Worm (Caenorhabditis elegans): ENCODE measurements around the gene srw-136.
"Not testable (repeated sequence)": the region's sequence is repeated elsewhere in the genome, so short reads cannot be mapped to it uniquely, and the experiment has no call there.

srw-136 gene

DNA sequence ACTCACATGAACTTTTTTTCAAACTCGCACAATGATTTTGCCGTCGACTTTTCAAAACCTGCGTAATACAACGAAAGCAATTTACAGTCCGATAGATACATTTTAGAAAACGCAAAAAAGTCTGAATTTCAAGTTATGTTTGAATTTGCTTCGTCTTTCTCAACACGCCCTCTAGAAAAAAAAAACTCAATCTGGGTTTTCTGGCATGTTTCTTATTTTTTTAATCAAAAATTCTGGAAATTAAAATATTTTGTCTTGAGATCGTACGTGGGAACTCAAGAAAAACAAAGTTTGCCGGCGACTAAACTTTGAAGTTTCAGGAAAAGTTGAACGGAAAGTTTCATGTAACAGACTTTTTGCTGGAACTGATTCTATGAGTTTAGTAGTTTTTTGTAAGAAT lies 16.6 kb downstream of the srw-136 start, which contains the start of gene srw-115:
srw-115 (minus strand) TSS at position 101 of the 400 bp plus-strand sequence.
- TF ChIP-seq ref-1 (GFP tag; conservative IDR thresholded peaks at IDR 0.05) (no peak), med-1 (GFP tag; optimal IDR thresholded peaks at IDR 0.05; ENCODE audit: insufficient read depth) (no peak), cog-1 (tag; optimal IDR thresholded peaks at IDR 0.05) (no peak), ztf-29 (GFP tag; IDR thresholded peaks at IDR 0.05) (no peak), klf-2 (GFP tag; conservative IDR thresholded peaks at IDR 0.05) (no peak), ztf-23 (GFP tag; IDR thresholded peaks at IDR 0.05) (no peak), T22C8.4 (GFP tag; IDR thresholded peaks at IDR 0.05) (no peak), tab-1 (GFP tag; IDR thresholded peaks at IDR 0.05) (no peak), flt-1 (GFP tag; IDR thresholded peaks at IDR 0.05) (no peak)

DNA sequence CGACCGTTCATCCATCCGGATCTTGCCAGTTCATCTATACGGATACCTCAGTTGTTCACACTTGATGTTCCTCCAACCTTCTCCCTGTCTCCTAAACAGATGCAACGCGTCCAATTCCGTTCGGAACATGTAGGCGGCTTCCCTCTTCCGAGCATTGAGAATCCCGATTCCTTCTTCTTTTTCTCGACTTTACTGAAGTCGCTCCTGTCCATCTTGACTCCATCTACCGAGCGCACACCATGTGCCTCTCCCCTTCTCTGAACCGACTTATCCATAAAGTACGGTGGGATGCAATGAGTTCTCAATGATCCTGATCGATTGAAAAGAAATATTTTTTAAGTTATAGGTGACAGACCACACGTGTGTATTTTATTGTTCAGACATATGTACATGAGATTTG lies 18.3 kb downstream of the srw-136 start:
- no peak for TF ChIP-seq klf-2 (GFP tag; conservative IDR thresholded peaks at IDR 0.05)
- no peak for TF ChIP-seq T22C8.4 (GFP tag; IDR thresholded peaks at IDR 0.05)
- TF ChIP-seq ref-1 (GFP tag; conservative IDR thresholded peaks at IDR 0.05) = no peak
- TF ChIP-seq ztf-29 (GFP tag; IDR thresholded peaks at IDR 0.05) = no peak
- TF ChIP-seq med-1 (GFP tag; optimal IDR thresholded peaks at IDR 0.05; ENCODE audit: insufficient read depth) = no peak
- TF ChIP-seq flt-1 (GFP tag; IDR thresholded peaks at IDR 0.05) = no peak
- TF ChIP-seq cog-1 (tag; optimal IDR thresholded peaks at IDR 0.05) = no peak
- TF ChIP-seq ztf-23 (GFP tag; IDR thresholded peaks at IDR 0.05) = no peak
- no peak for TF ChIP-seq tab-1 (GFP tag; IDR thresholded peaks at IDR 0.05)

DNA sequence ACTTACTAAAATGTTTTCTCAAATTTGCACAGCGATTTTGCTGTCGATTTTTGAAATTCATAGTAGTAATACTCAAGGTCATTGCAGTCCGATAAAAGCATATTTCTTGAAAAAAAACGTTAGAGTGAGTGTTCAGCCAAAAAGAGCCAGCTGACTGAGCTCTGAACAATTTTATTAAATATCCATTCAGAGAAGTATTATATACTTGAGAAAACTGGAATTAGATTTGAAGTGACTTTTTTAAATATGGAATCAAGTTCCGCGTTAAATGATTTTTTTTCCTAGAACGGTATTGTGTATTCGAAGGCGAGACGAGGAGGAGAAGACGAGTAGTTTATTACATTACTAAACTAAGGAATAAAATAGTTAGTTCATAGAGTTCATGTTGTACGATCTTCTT lies 18.9 kb downstream of the srw-136 start, which contains the start of gene srw-121:
srw-121 (minus strand) TSS at position 101 of the 400 bp plus-strand sequence.
- no peak for TF ChIP-seq flt-1 (GFP tag; IDR thresholded peaks at IDR 0.05)

DNA sequence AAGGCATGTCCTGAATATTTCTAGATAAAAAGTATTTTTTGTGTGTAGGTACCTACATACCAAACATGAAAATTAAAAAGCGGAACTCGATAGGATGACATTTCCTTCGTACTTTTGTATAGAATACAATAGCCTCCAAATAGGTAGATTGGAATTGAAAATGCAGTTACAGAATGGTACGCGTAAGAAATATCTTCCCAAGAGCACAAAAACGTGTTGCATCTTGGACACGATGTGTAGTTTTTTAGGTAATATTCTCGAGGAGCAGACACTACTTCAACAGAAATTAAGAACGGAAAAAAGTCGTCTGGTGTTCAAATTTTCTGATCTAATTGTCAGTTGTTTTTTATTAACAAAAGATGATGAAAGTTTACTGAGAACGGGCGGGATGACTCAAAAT lies 23.0 kb downstream of the srw-136 start, which contains the start of gene srh-85:
srh-85 (minus strand) TSS at position 101 of the 400 bp plus-strand sequence.
- TF ChIP-seq cog-1 (tag; optimal IDR thresholded peaks at IDR 0.05) = no peak
- no peak for TF ChIP-seq T22C8.4 (GFP tag; IDR thresholded peaks at IDR 0.05)
- TF ChIP-seq ref-1 (GFP tag; conservative IDR thresholded peaks at IDR 0.05) = no peak
- no peak for TF ChIP-seq ztf-23 (GFP tag; IDR thresholded peaks at IDR 0.05)
- no peak for TF ChIP-seq ztf-29 (GFP tag; IDR thresholded peaks at IDR 0.05)
- TF ChIP-seq tab-1 (GFP tag; IDR thresholded peaks at IDR 0.05) = no peak
- no peak for TF ChIP-seq med-1 (GFP tag; optimal IDR thresholded peaks at IDR 0.05; ENCODE audit: insufficient read depth)
- TF ChIP-seq flt-1 (GFP tag; IDR thresholded peaks at IDR 0.05) = no peak
- no peak for TF ChIP-seq klf-2 (GFP tag; conservative IDR thresholded peaks at IDR 0.05)

DNA sequence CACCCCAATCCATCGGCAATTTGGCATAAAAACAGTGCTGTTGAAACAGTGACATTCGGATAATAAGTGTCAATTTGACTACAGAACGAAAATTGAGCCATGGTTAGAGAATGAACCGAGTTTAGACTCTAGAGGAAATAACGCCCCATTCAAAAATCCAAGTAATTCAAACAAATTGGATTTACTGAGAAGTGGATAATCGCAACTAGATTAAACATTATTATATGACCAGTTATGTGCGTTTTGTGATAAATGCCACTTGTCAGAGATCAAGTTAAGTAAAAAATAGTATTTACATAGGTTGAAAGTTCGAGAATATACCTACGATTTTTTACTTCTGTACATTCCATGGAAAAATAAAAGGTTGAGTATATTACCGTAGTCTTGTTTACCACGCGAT lies 25.1 kb downstream of the srw-136 start, which contains the start of gene srw-139:
srw-139 (minus strand) TSS at position 101 of the 400 bp plus-strand sequence.
- TF ChIP-seq tab-1 (GFP tag; IDR thresholded peaks at IDR 0.05) = no peak
- no peak for TF ChIP-seq ztf-23 (GFP tag; IDR thresholded peaks at IDR 0.05)
- no peak for TF ChIP-seq T22C8.4 (GFP tag; IDR thresholded peaks at IDR 0.05)
- TF ChIP-seq ref-1 (GFP tag; conservative IDR thresholded peaks at IDR 0.05) = no peak
- no peak for TF ChIP-seq med-1 (GFP tag; optimal IDR thresholded peaks at IDR 0.05; ENCODE audit: insufficient read depth)
- TF ChIP-seq cog-1 (tag; optimal IDR thresholded peaks at IDR 0.05) = no peak
- TF ChIP-seq ztf-29 (GFP tag; IDR thresholded peaks at IDR 0.05) = no peak
- TF ChIP-seq klf-2 (GFP tag; conservative IDR thresholded peaks at IDR 0.05) = no peak
- TF ChIP-seq flt-1 (GFP tag; IDR thresholded peaks at IDR 0.05) = no peak

DNA sequence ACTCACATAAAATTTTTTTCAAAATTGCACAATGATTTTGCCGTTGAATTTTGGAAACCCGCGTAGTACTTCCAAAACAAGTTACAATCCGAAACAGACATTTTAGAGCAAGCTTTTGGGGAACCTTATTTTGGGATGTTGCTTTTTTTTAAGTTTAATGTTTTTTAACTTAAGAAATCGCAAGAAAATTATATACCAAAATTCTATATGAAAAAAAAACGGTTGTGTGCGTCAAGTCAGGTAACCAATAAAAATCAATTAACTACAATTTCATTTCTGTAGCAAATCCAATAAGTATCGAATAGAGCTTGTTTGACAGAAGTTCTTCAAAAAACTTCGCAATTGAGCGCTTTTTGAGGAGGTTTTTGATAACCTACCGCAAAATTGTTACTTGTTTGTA lies 27.0 kb downstream of the srw-136 start, which contains the start of gene srw-117:
srw-117 (minus strand) TSS at position 101 of the 400 bp plus-strand sequence.
- TF ChIP-seq med-1 (GFP tag; optimal IDR thresholded peaks at IDR 0.05; ENCODE audit: insufficient read depth) = no peak
- no peak for TF ChIP-seq T22C8.4 (GFP tag; IDR thresholded peaks at IDR 0.05)
- TF ChIP-seq ztf-29 (GFP tag; IDR thresholded peaks at IDR 0.05) = no peak
- no peak for TF ChIP-seq ztf-23 (GFP tag; IDR thresholded peaks at IDR 0.05)
- TF ChIP-seq flt-1 (GFP tag; IDR thresholded peaks at IDR 0.05) = no peak
- no peak for TF ChIP-seq tab-1 (GFP tag; IDR thresholded peaks at IDR 0.05)
- no peak for TF ChIP-seq klf-2 (GFP tag; conservative IDR thresholded peaks at IDR 0.05)
- no peak for TF ChIP-seq ref-1 (GFP tag; conservative IDR thresholded peaks at IDR 0.05)

DNA sequence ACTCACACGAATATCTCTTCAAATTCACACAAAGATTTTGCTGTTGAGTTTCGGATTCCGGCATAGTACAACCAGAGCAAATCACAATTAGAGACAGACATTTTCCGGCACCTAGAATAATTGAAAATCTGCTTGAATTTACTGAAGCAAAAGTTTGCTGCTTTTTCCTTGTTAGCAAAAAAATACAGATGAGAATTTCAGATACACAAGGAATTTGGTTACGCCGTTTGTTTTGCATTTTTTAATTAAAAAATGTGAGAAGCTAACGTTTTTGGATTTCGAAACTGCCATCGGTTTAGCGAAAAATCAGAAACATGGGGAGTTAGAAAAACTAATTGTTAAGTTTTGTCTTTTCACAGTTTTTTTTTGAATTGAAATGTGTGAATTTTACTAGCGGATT lies 30.4 kb downstream of the srw-136 start, which contains the start of gene srw-118:
srw-118 (minus strand) TSS at position 101 of the 400 bp plus-strand sequence.
- TF ChIP-seq klf-2 (GFP tag; conservative IDR thresholded peaks at IDR 0.05) = no peak
- no peak for TF ChIP-seq cog-1 (tag; optimal IDR thresholded peaks at IDR 0.05)
- TF ChIP-seq T22C8.4 (GFP tag; IDR thresholded peaks at IDR 0.05) = no peak
- no peak for TF ChIP-seq med-1 (GFP tag; optimal IDR thresholded peaks at IDR 0.05; ENCODE audit: insufficient read depth)
- no peak for TF ChIP-seq ref-1 (GFP tag; conservative IDR thresholded peaks at IDR 0.05)
- TF ChIP-seq flt-1 (GFP tag; IDR thresholded peaks at IDR 0.05) = no peak
- TF ChIP-seq ztf-29 (GFP tag; IDR thresholded peaks at IDR 0.05) = no peak
- no peak for TF ChIP-seq tab-1 (GFP tag; IDR thresholded peaks at IDR 0.05)
- no peak for TF ChIP-seq ztf-23 (GFP tag; IDR thresholded peaks at IDR 0.05)

DNA sequence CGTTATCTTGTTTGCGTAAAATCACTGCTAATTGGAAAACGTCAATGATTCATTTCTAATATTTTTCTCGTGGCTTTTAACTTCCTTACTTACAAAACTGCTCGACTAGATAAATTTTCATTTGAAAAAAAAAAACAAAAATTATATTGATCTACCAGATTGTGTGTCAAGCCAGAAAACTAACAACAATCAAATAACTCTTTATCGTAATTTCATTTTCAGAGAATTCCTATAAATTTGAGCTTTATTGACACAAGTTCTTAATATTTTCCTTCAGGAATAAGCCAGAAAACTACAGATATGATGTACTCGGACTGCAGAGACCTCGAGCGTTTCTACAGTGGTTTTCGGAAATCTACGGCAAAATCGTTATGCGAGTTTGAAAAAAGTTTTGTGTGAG lies 34.1 kb downstream of the srw-136 start, which contains the start of gene srw-124:
srw-124 (plus strand) TSS at position 301 of the 400 bp plus-strand sequence.
- TF ChIP-seq T22C8.4 (GFP tag; IDR thresholded peaks at IDR 0.05) (no peak), ztf-29 (GFP tag; IDR thresholded peaks at IDR 0.05) (no peak), cog-1 (tag; optimal IDR thresholded peaks at IDR 0.05) (no peak), tab-1 (GFP tag; IDR thresholded peaks at IDR 0.05) (no peak), klf-2 (GFP tag; conservative IDR thresholded peaks at IDR 0.05) (no peak), med-1 (GFP tag; optimal IDR thresholded peaks at IDR 0.05; ENCODE audit: insufficient read depth) (no peak)

DNA sequence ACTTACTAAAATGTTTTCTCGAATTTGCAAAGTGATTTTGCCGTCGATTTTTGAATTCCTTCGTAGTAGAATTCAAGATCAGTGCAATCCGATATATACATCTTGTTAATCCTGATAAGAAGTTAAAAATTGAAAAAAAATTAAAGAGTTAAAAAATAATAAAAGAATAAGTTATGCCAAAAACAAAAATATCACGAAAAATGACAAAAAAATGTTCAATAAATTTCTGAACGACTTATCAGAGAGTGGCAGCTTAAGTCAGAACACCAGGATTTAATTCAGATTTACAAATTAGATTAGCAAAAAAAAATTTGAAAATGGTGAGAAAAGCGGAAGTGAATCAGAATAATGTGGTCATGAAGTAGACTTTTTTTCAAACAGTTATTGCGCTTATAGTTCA lies 35.1 kb downstream of the srw-136 start, which contains the start of gene srw-123:
srw-123 (minus strand) TSS at position 101 of the 400 bp plus-strand sequence.
- TF ChIP-seq ref-1 (GFP tag; conservative IDR thresholded peaks at IDR 0.05); ztf-29 (GFP tag; IDR thresholded peaks at IDR 0.05); med-1 (GFP tag; optimal IDR thresholded peaks at IDR 0.05; ENCODE audit: insufficient read depth): not testable (repeated sequence)

Measured in whole organism, midembryonic.